Worm (Caenorhabditis elegans) whole organism, early embryonic: ENCODE measurements around the gene znf-706.
"Not testable (repeated sequence)": the region's sequence is repeated elsewhere in the genome, so short reads cannot be mapped to it uniquely, and the experiment has no call there.

Experiments used
- ama-1 ChIP-seq: fragments of 150-350 bp; optimal IDR thresholded peaks from 2 replicates; lab custom pipeline; 2014
- flt-1 ChIP-seq: fragments of 200-800 bp; sonication (Bioruptor generic); IDR thresholded peaks from 2 replicates; pipeline ENCODE4 v1.3.6; 2022; ENCODE audit warnings: missing genetic modification characterization, missing compliant biosample characterization
- hmg-4 ChIP-seq: fragments of 200-800 bp; sonication (Bioruptor generic); optimal IDR thresholded peaks from 2 replicates; lab custom pipeline; 2018; ENCODE audit warnings: mild to moderate bottlenecking, missing genetic modification characterization, missing compliant biosample characterization
- scrt-1 ChIP-seq: fragments of 200-800 bp; sonication (Bioruptor generic); IDR thresholded peaks from 2 replicates; pipeline ENCODE4 v1.3.6; 2022; ENCODE audit warnings: missing genetic modification characterization, missing compliant biosample characterization

DNA sequence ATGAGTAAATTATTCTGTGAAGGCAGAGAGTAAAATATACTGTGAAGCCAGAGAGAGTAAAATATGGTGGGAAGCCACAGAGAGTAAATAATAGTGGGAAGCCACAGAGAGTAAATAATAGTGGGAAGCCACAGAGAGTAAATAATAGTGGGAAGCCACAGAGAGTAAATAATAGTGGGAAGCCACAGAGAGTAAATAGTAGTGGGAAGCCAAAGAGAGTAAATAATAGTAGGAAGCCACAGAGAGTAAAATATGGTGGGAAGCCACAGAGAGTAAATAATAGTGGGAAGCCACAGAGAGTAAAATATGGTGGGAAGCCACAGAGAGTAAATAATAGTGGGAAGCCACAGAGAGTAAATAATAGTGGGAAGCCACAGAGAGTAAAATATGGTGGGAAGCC is 47.9 kb downstream of the znf-706 start:
- TF ChIP-seq scrt-1; flt-1 (GFP tag; lab: Robert Waterston, UW); hmg-4 (GFP tag; lab: Kevin White, UChicago); ama-1 (lab: Kevin White, UChicago): not testable (repeated sequence)
